Fruit fly (Drosophila melanogaster) whole organism, embryonic: Measurements from ENCODE around the gene ewg.

Experiments used
- Adf1 ChIP-seq: fragments of 200-800 bp; sonication (Bioruptor generic); IDR thresholded peaks from 2 replicates; pipeline ENCODE4 v1.3.6; 2022; ENCODE audit warnings: missing biosample characterization, missing genetic modification characterization
- Aef1 ChIP-seq: fragments of 200-800 bp; sonication (Bioruptor generic); IDR thresholded peaks from 3 replicates; pipeline ENCODE4 v1.3.6; 2022; ENCODE audit warnings: missing biosample characterization, missing genetic modification characterization
- Atf3 ChIP-seq: fragments of 200-800 bp; sonication (Bioruptor generic); optimal IDR thresholded peaks from 3 replicates; lab custom pipeline; 2016; ENCODE audit warnings: missing biosample characterization, missing genetic modification characterization
- BtbVII ChIP-seq: fragments of 200-800 bp; sonication (Bioruptor generic); optimal IDR thresholded peaks from 3 replicates; lab custom pipeline; 2017; ENCODE audit warnings: missing biosample characterization, mild to moderate bottlenecking, missing genetic modification characterization
- CG10565 ChIP-seq: fragments of 200-800 bp; sonication (Bioruptor generic); optimal IDR thresholded peaks from 3 replicates; lab custom pipeline; 2016; ENCODE audit warnings: missing biosample characterization, mild to moderate bottlenecking, missing genetic modification characterization
- CG12104 ChIP-seq: fragments of 200-800 bp; sonication (Bioruptor generic); optimal IDR thresholded peaks from 3 replicates; lab custom pipeline; 2016; ENCODE audit warnings: missing biosample characterization, missing genetic modification characterization
- CG13287 ChIP-seq: fragments of 200-800 bp; sonication (Bioruptor generic); IDR thresholded peaks from 2 replicates; pipeline ENCODE4 v1.3.6; 2022; ENCODE audit warnings: missing biosample characterization, missing genetic modification characterization; ENCODE audit not compliant: partially characterized antibody
- CG13424 ChIP-seq: fragments of 200-800 bp; sonication (Bioruptor generic); optimal IDR thresholded peaks from 2 replicates; lab custom pipeline; 2019; ENCODE audit warnings: missing biosample characterization, mild to moderate bottlenecking, missing genetic modification characterization, moderate library complexity
- CG13894 ChIP-seq: fragments of 200-800 bp; sonication (Bioruptor generic); optimal IDR thresholded peaks from 3 replicates; lab custom pipeline; 2018; ENCODE audit warnings: missing biosample characterization, mild to moderate bottlenecking, missing genetic modification characterization, moderate library complexity
- CG16779 ChIP-seq: fragments of 200-800 bp; sonication (Bioruptor generic); IDR thresholded peaks from 2 replicates; pipeline ENCODE4 v1.3.6; 2022; ENCODE audit warnings: missing biosample characterization, missing genetic modification characterization
- CG16863 ChIP-seq: fragments of 200-800 bp; sonication (Bioruptor generic); optimal IDR thresholded peaks from 3 replicates; lab custom pipeline; 2016; ENCODE audit warnings: missing biosample characterization, missing genetic modification characterization
- CG17328 ChIP-seq: fragments of 200-800 bp; sonication (Bioruptor generic); IDR thresholded peaks from 2 replicates; pipeline ENCODE4 v1.3.6; 2022; ENCODE audit warnings: missing biosample characterization, missing genetic modification characterization
- CG17385 ChIP-seq: fragments of 200-800 bp; sonication (Bioruptor generic); optimal IDR thresholded peaks from 3 replicates; lab custom pipeline; 2018; ENCODE audit warnings: missing biosample characterization, mild to moderate bottlenecking, missing genetic modification characterization
- CG17612 ChIP-seq: fragments of 200-800 bp; sonication (Bioruptor generic); IDR thresholded peaks from 2 replicates; pipeline ENCODE4 v1.3.6; 2022; ENCODE audit warnings: missing biosample characterization, missing genetic modification characterization
- CG18764 ChIP-seq: fragments of 200-800 bp; sonication (Bioruptor generic); optimal IDR thresholded peaks from 3 replicates; lab custom pipeline; 2016; ENCODE audit warnings: missing biosample characterization, missing genetic modification characterization
- CG2199 ChIP-seq: fragments of 200-800 bp; sonication (Bioruptor generic); IDR thresholded peaks from 3 replicates; pipeline ENCODE4 v1.3.6; 2022; ENCODE audit warnings: missing biosample characterization, missing genetic modification characterization
- CG3065 ChIP-seq: fragments of 200-800 bp; sonication (Bioruptor generic); optimal IDR thresholded peaks from 2 replicates; lab custom pipeline; 2016; ENCODE audit warnings: missing biosample characterization, missing genetic modification characterization
- CG6254 ChIP-seq: fragments of 200-800 bp; sonication (Bioruptor generic); optimal IDR thresholded peaks from 3 replicates; lab custom pipeline; 2017; ENCODE audit warnings: mild to moderate bottlenecking, missing biosample characterization, missing genetic modification reagents, missing genetic modification characterization
- CG6689 ChIP-seq: fragments of 200-800 bp; sonication (Bioruptor generic); IDR thresholded peaks from 2 replicates; pipeline ENCODE4 v1.3.6; 2022; ENCODE audit warnings: missing biosample characterization, missing genetic modification characterization
- CG7271 ChIP-seq: fragments of 200-800 bp; sonication (Bioruptor generic); optimal IDR thresholded peaks from 2 replicates; lab custom pipeline; 2018; ENCODE audit warnings: missing biosample characterization, mild to moderate bottlenecking, missing genetic modification characterization, moderate library complexity
- CG8089 ChIP-seq: fragments of 200-800 bp; sonication (Bioruptor generic); optimal IDR thresholded peaks from 3 replicates; lab custom pipeline; 2016; ENCODE audit warnings: missing biosample characterization, missing genetic modification characterization
- D19A ChIP-seq: fragments of 200-800 bp; optimal IDR thresholded peaks from 3 replicates; lab custom pipeline; 2019; ENCODE audit warnings: missing biosample characterization, mild to moderate bottlenecking, missing genetic modification characterization, moderate library complexity
- ERR ChIP-seq: fragments of 200-800 bp; sonication (Bioruptor generic); optimal IDR thresholded peaks from 2 replicates; lab custom pipeline; 2016; ENCODE audit warnings: missing biosample characterization, missing genetic modification characterization
- Elba2 ChIP-seq: fragments of 200-800 bp; sonication (Bioruptor generic); optimal IDR thresholded peaks from 3 replicates; lab custom pipeline; 2016; ENCODE audit warnings: missing biosample characterization, missing genetic modification characterization
- H2.0 ChIP-seq: fragments of 200-800 bp; sonication (Bioruptor generic); IDR thresholded peaks from 2 replicates; pipeline ENCODE4 v1.3.6; 2022; ENCODE audit warnings: missing biosample characterization, missing genetic modification characterization
- HmgD ChIP-seq: fragments of 200-800 bp; sonication (Bioruptor generic); optimal IDR thresholded peaks from 3 replicates; lab custom pipeline; 2016; ENCODE audit warnings: missing biosample characterization, missing genetic modification characterization
- HmgZ ChIP-seq: fragments of 200-800 bp; sonication (Bioruptor generic); optimal IDR thresholded peaks from 2 replicates; lab custom pipeline; 2018; ENCODE audit warnings: missing biosample characterization, mild to moderate bottlenecking, missing genetic modification characterization
- Hr78 ChIP-seq, 2 experiments: fragments of 200-800 bp in 1 of 2; fragments of >200 bp in 1 of 2; sonication (Bioruptor generic) in 1 of 2; optimal IDR thresholded peaks; 2 replicates each; lab custom pipeline; 2017 to 2019; ENCODE audit warnings: missing biosample characterization in 2 of 2, missing genetic modification characterization in 2 of 2, mild to moderate bottlenecking in 1 of 2, moderate library complexity in 1 of 2
- Neu2 ChIP-seq: fragments of 200-800 bp; sonication (Bioruptor generic); optimal IDR thresholded peaks from 3 replicates; lab custom pipeline; 2016; ENCODE audit warnings: missing biosample characterization, missing genetic modification characterization, borderline replicate concordance
- Pdp1 ChIP-seq, 2 experiments: fragments of 200-800 bp; sonication (Bioruptor generic); optimal IDR thresholded peaks; 3 replicates each; lab custom pipeline; 2016; ENCODE audit warnings: missing biosample characterization in 2 of 2, missing genetic modification characterization in 2 of 2, mild to moderate bottlenecking in 1 of 2, moderate library complexity in 1 of 2
- Side ChIP-seq: fragments of 200-800 bp; sonication (Bioruptor generic); optimal IDR thresholded peaks from 2 replicates; lab custom pipeline; 2016; ENCODE audit warnings: missing biosample characterization, missing genetic modification characterization
- Taf1 ChIP-seq: fragments of 200-800 bp; sonication (Bioruptor generic); IDR thresholded peaks from 2 replicates; pipeline ENCODE4 v1.3.6; 2022; ENCODE audit warnings: missing biosample characterization, missing genetic modification characterization
- Xrp1 ChIP-seq: fragments of 200-800 bp; sonication (Bioruptor generic); IDR thresholded peaks from 2 replicates; pipeline ENCODE4 v1.3.6; 2022; ENCODE audit warnings: missing biosample characterization, missing genetic modification characterization
- YL-1 ChIP-seq: fragments of 200-800 bp; sonication (Bioruptor generic); optimal IDR thresholded peaks from 3 replicates; lab custom pipeline; 2017; ENCODE audit warnings: missing biosample characterization, mild to moderate bottlenecking, missing genetic modification characterization
- btn ChIP-seq: fragments of 200-800 bp; sonication (Bioruptor generic); optimal IDR thresholded peaks from 2 replicates; lab custom pipeline; 2016; ENCODE audit warnings: missing biosample characterization, missing genetic modification characterization
- cas ChIP-seq: fragments of 200-800 bp; sonication (Bioruptor generic); IDR thresholded peaks from 2 replicates; pipeline ENCODE4 v1.3.6; 2022; ENCODE audit warnings: missing biosample characterization, missing genetic modification characterization
- cg ChIP-seq: fragments of 200-800 bp; sonication (Bioruptor generic); optimal IDR thresholded peaks from 3 replicates; lab custom pipeline; 2019; ENCODE audit warnings: missing biosample characterization, mild to moderate bottlenecking, missing genetic modification characterization, moderate library complexity
- chinmo ChIP-seq: fragments of 200-800 bp; sonication (Bioruptor generic); IDR thresholded peaks from 4 replicates; pipeline ENCODE4 v1.3.6; 2022; ENCODE audit warnings: missing biosample characterization, missing genetic modification characterization; ENCODE audit not compliant: partially characterized antibody
- chm ChIP-seq: fragments of 200-800 bp; sonication (Bioruptor generic); IDR thresholded peaks from 2 replicates; pipeline ENCODE4 v1.3.6; 2022; ENCODE audit warnings: missing biosample characterization, missing genetic modification characterization
- dmrt11E ChIP-seq: fragments of 200-800 bp; sonication (Bioruptor generic); optimal IDR thresholded peaks from 3 replicates; lab custom pipeline; 2018; ENCODE audit warnings: missing biosample characterization, mild to moderate bottlenecking, missing genetic modification characterization, moderate library complexity
- fd96Cb ChIP-seq: fragments of 200-800 bp; sonication (Bioruptor generic); optimal IDR thresholded peaks from 2 replicates; lab custom pipeline; 2018; ENCODE audit warnings: missing biosample characterization, mild to moderate bottlenecking, missing genetic modification characterization, moderate library complexity
- nmo ChIP-seq: fragments of 200-800 bp; sonication (Bioruptor generic); optimal IDR thresholded peaks from 2 replicates; lab custom pipeline; 2018; ENCODE audit warnings: missing biosample characterization, mild to moderate bottlenecking, missing genetic modification characterization, moderate library complexity
- pfk ChIP-seq: fragments of 200-800 bp; sonication (Bioruptor generic); optimal IDR thresholded peaks from 2 replicates; lab custom pipeline; 2018; ENCODE audit warnings: missing biosample characterization, mild to moderate bottlenecking, missing genetic modification characterization, moderate library complexity
- pum ChIP-seq: fragments of 200-800 bp; sonication (Bioruptor generic); optimal IDR thresholded peaks from 2 replicates; lab custom pipeline; 2016; ENCODE audit warnings: missing biosample characterization, missing genetic modification characterization
- sna ChIP-seq: fragments of 200-800 bp; sonication (Bioruptor generic); IDR thresholded peaks from 2 replicates; pipeline ENCODE4 v1.3.6; 2022; ENCODE audit warnings: missing biosample characterization, missing genetic modification characterization; ENCODE audit not compliant: partially characterized antibody
- sob ChIP-seq: fragments of 200-800 bp; sonication (Bioruptor generic); IDR thresholded peaks from 2 replicates; pipeline ENCODE4 v1.3.6; 2022; ENCODE audit warnings: missing biosample characterization, missing genetic modification characterization
- unc-4 ChIP-seq: fragments of 200-800 bp; sonication (Bioruptor generic); IDR thresholded peaks from 2 replicates; pipeline ENCODE4 v1.3.6; 2022; ENCODE audit warnings: missing biosample characterization, missing genetic modification characterization; ENCODE audit not compliant: partially characterized antibody
- unpg ChIP-seq: fragments of 200-800 bp; sonication (Bioruptor generic); optimal IDR thresholded peaks from 3 replicates; lab custom pipeline; 2018; ENCODE audit warnings: missing biosample characterization, mild to moderate bottlenecking, missing genetic modification characterization, moderate library complexity
- vnd ChIP-seq: fragments of 200-800 bp; sonication (Bioruptor generic); IDR thresholded peaks from 3 replicates; pipeline ENCODE4 v1.3.6; 2022; ENCODE audit warnings: missing biosample characterization, missing genetic modification characterization; ENCODE audit not compliant: partially characterized antibody
- vvl ChIP-seq: fragments of 200-800 bp; sonication (Bioruptor generic); IDR thresholded peaks from 2 replicates; pipeline ENCODE4 v1.3.6; 2022; ENCODE audit warnings: missing biosample characterization, missing genetic modification characterization

Gene ewg

DNA sequence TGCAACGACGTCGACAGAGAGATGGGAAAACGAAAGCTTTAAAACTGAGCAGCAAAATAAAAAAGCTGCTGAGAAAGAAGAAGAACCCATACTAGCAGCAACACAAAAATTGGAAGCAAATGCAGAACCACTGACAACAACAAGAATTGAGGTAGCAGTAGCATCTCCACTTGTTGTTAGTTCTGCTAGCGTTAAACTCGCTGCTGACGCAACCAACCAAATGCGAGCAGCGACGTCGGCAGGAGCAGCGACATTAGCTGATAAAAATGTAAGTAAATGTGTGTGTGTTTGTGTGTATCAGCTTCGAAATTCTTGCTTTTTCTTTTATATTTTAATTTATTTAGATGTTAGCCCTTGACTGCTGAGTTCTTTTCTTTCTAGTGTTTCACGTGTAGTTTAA is 32.2 kb downstream of the ewg start:
- TF ChIP-seq Taf1 (GFP tag; lab: Robert Waterston, UW) = no peak
- TF ChIP-seq dmrt11E (tag; lab: Kevin White, UChicago) = no peak
- peak; percentile 16; the same call in 1 of the 4 replicates for TF ChIP-seq chinmo (GFP tag; lab: Robert Waterston, UW)
- peak; percentile 16 for TF ChIP-seq CG17385 (GFP tag; lab: Kevin White, UChicago)
- no peak for TF ChIP-seq CG13894 (tag; lab: Kevin White, UChicago)
- no peak for TF ChIP-seq H2.0 (GFP tag; lab: Robert Waterston, UW)
- no peak for TF ChIP-seq Atf3 (GFP tag; lab: Kevin White, UChicago)
- TF ChIP-seq CG13287 (GFP tag; lab: Robert Waterston, UW) = no peak
- TF ChIP-seq YL-1 (GFP tag; lab: Kevin White, UChicago) = no peak
- TF ChIP-seq vvl (GFP tag; lab: Robert Waterston, UW) = no peak
- TF ChIP-seq Adf1 (GFP tag; lab: Robert Waterston, UW) = peak; percentile 89
- TF ChIP-seq Pdp1 (GFP tag; optimal IDR thresholded peaks at IDR 0.05; lab: Kevin White, UChicago) = peak in 1 of 2 experiments; percentile 88
- TF ChIP-seq cg (GFP tag; lab: Kevin White, UChicago) = peak; percentile 35

DNA sequence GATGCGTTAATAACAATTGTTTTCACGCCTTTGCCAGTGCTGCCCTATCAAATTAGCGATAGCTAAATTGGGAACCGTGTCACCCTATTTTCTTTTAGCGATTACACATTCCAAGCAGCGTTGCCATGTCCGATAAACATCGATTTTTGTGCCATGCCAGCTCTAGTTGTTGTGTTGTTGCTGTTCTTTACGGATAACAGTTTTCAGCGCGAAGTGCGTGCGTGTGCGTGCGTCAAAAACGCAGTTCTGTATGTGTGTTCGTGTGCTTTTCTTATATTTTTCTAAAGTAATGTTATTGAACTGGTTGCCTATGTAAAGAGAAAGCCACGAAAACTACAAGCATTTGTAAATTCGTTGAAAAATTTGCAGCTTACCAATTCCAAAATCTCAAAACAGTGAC is 33.7 kb downstream of the ewg start, which contains the start of the genes CG3038 and G9a:
Gene CG3038 (minus strand): TSS at position 55 of the 400 bp plus-strand sequence.
Gene G9a (plus strand): TSS at position 177 of the 400 bp plus-strand sequence.
- no peak for TF ChIP-seq Aef1 (GFP tag; lab: Robert Waterston, UW)
- TF ChIP-seq ERR (GFP tag; lab: Kevin White, UChicago) = peak; percentile 3
- no peak for TF ChIP-seq Neu2 (GFP tag; lab: Kevin White, UChicago)
- TF ChIP-seq CG3065 (GFP tag; lab: Kevin White, UChicago) = no peak
- TF ChIP-seq pfk (GFP tag; lab: Kevin White, UChicago) = no peak
- TF ChIP-seq btn (GFP tag; lab: Kevin White, UChicago) = no peak
- no peak for TF ChIP-seq pum (GFP tag; lab: Kevin White, UChicago)
- peak; percentile 2 for TF ChIP-seq unpg
- TF ChIP-seq unc-4 (GFP tag; lab: Robert Waterston, UW) = no peak
- no peak for TF ChIP-seq Hr78 (GFP tag; optimal IDR thresholded peaks at IDR 0.05; lab: Kevin White, UChicago)
- peak; percentile 43 for TF ChIP-seq Side
- TF ChIP-seq CG16779 (GFP tag; lab: Robert Waterston, UW) = no peak
- no peak for TF ChIP-seq CG7271 (tag; lab: Kevin White, UChicago)
- no peak for TF ChIP-seq CG16863 (GFP tag; lab: Kevin White, UChicago)
- TF ChIP-seq nmo (GFP tag; lab: Kevin White, UChicago) = peak; percentile 72
- TF ChIP-seq CG10565 (GFP tag; lab: Kevin White, UChicago) = no peak
- no peak for TF ChIP-seq CG17612 (GFP tag; lab: Robert Waterston, UW)
- TF ChIP-seq Xrp1 (GFP tag; lab: Robert Waterston, UW) = no peak
- peak; percentile 87 for TF ChIP-seq HmgZ (tag; lab: Kevin White, UChicago)
- peak; percentile 8 for TF ChIP-seq BtbVII (GFP tag; lab: Kevin White, UChicago)
- peak; percentile 17 for TF ChIP-seq CG13424 (tag; lab: Kevin White, UChicago)
- no peak for TF ChIP-seq CG2199 (GFP tag; lab: Robert Waterston, UW)
- no peak for TF ChIP-seq CG18764
- TF ChIP-seq CG6689 = no peak
- no peak for TF ChIP-seq chm (GFP tag; lab: Robert Waterston, UW)
- no peak for TF ChIP-seq sna
- no peak for TF ChIP-seq CG17328 (GFP tag; lab: Robert Waterston, UW)
- TF ChIP-seq cas = no peak
- peak; percentile 42 for TF ChIP-seq CG6254 (GFP tag; lab: Kevin White, UChicago)
- TF ChIP-seq sob (GFP tag; lab: Robert Waterston, UW) = no peak
- no peak for TF ChIP-seq vnd
- peak; percentile 59 for TF ChIP-seq HmgD (GFP tag; lab: Kevin White, UChicago)
- TF ChIP-seq D19A (tag; lab: Kevin White, UChicago) = no peak
- TF ChIP-seq CG8089 = peak; percentile 30
- TF ChIP-seq fd96Cb (tag; lab: Kevin White, UChicago) = no peak
- TF ChIP-seq Elba2 (GFP tag; lab: Kevin White, UChicago) = no peak
- TF ChIP-seq CG12104 = no peak
